Fruit fly (Drosophila melanogaster) whole organism, adult: ENCODE data around the gene CG14882.

Experiments used
- CG11617 ChIP-seq: fragments of 200-800 bp; sonication (Bioruptor generic); optimal IDR thresholded peaks from 2 replicates; lab custom pipeline; 2017; ENCODE audit warnings: mild to moderate bottlenecking, missing biosample characterization, missing genetic modification reagents, missing genetic modification characterization
- CG12768 ChIP-seq: fragments of 200-800 bp; sonication (Bioruptor generic); optimal IDR thresholded peaks from 2 replicates; lab custom pipeline; 2017; ENCODE audit warnings: missing biosample characterization, missing genetic modification characterization, mild to moderate bottlenecking, moderate library complexity, missing genetic modification reagents
- CG1620 ChIP-seq: fragments of 200-800 bp; sonication (Bioruptor generic); optimal IDR thresholded peaks from 2 replicates; lab custom pipeline; 2016; ENCODE audit warnings: missing biosample characterization, missing genetic modification characterization
- CG33017 ChIP-seq: fragments of 200-800 bp; sonication (Bioruptor generic); optimal IDR thresholded peaks from 2 replicates; lab custom pipeline; 2018; ENCODE audit warnings: missing biosample characterization, mild to moderate bottlenecking, missing genetic modification characterization, moderate library complexity
- CG7101 ChIP-seq: fragments of 200-800 bp; sonication (Bioruptor generic); optimal IDR thresholded peaks from 2 replicates; lab custom pipeline; 2018; ENCODE audit warnings: missing biosample characterization, mild to moderate bottlenecking, missing genetic modification characterization, moderate library complexity
- Clk ChIP-seq: fragments of 200-800 bp; sonication (Bioruptor generic); optimal IDR thresholded peaks from 2 replicates; lab custom pipeline; 2017; ENCODE audit warnings: missing biosample characterization, missing genetic modification characterization
- Hr96 ChIP-seq: fragments of 200-800 bp; sonication (Bioruptor generic); optimal IDR thresholded peaks from 2 replicates; lab custom pipeline; 2016; ENCODE audit warnings: missing biosample characterization, missing genetic modification characterization
- bab1 ChIP-seq: fragments of 200-800 bp; sonication (Bioruptor generic); optimal IDR thresholded peaks from 3 replicates; lab custom pipeline; 2019; ENCODE audit warnings: missing biosample characterization, mild to moderate bottlenecking, missing genetic modification characterization, moderate library complexity
- cnc ChIP-seq, 2 experiments: fragments of >200 bp; optimal IDR thresholded peaks; 2 replicates each; lab custom pipeline; 2017
- kay ChIP-seq: fragments of 200-800 bp; sonication (Bioruptor generic); peaks from one replicate; lab custom pipeline; 2016; ENCODE audit warnings: missing biosample characterization, missing genetic modification characterization, borderline replicate concordance
- ovo ChIP-seq: fragments of 200-800 bp; sonication (Bioruptor generic); optimal IDR thresholded peaks from 2 replicates; lab custom pipeline; 2016; ENCODE audit warnings: missing biosample characterization, missing genetic modification characterization
- tj ChIP-seq: fragments of 200-800 bp; sonication (Bioruptor generic); optimal IDR thresholded peaks from 3 replicates; lab custom pipeline; 2017; ENCODE audit warnings: missing biosample characterization, mild to moderate bottlenecking, missing genetic modification characterization, moderate library complexity
- toe ChIP-seq: fragments of 200-800 bp; sonication (Bioruptor generic); optimal IDR thresholded peaks from 2 replicates; lab custom pipeline; 2016; ENCODE audit warnings: missing biosample characterization, missing genetic modification characterization

- TF ChIP-seq toe (GFP tag; lab: Kevin White, UChicago) (no peak), cnc (optimal IDR thresholded peaks at IDR 0.05; lab: Kevin White, UChicago) (no peak), kay (GFP tag; lab: Kevin White, UChicago) (no peak), tj (GFP tag; lab: Kevin White, UChicago) (no peak), CG11617 (no peak), CG33017 (no peak), CG1620 (no peak), CG7101 (tag; lab: Kevin White, UChicago) (no peak), bab1 (GFP tag; lab: Kevin White, UChicago) (no peak), ovo (GFP tag; lab: Kevin White, UChicago) (no peak), Hr96 (GFP tag; lab: Kevin White, UChicago) (no peak), Clk (GFP tag; lab: Kevin White, UChicago) (no peak), CG12768 (GFP tag; lab: Kevin White, UChicago) (no peak)
Measured at dm6 chr3R:16436374-16437037, 6.5 kb upstream of the CG14882 start, which contains the start of gene mRpS33.
